Worm (Caenorhabditis elegans) whole organism, L2 larva: ENCODE results near the gene srd-26.

ENCODE experiments used
- C34F6.9 ChIP-seq: fragments of 150-350 bp; optimal IDR thresholded peaks from 2 replicates; lab custom pipeline; 2014; ENCODE audit warnings: missing biosample characterization, missing genetic modification characterization
- F13H6.1 ChIP-seq: sonication (generic microtip); optimal IDR thresholded peaks from 2 replicates; lab custom pipeline; 2016; ENCODE audit warnings: missing genetic modification characterization, missing compliant biosample characterization
- ZK546.5 ChIP-seq: sonication (generic microtip); optimal IDR thresholded peaks from 2 replicates; lab custom pipeline; 2017; ENCODE audit warnings: missing biosample characterization, missing genetic modification characterization
- alr-1 ChIP-seq: fragments of 150-350 bp; optimal IDR thresholded peaks from 2 replicates; lab custom pipeline; 2014; ENCODE audit warnings: missing biosample characterization, missing genetic modification characterization
- aly-2 ChIP-seq: fragments of 150-350 bp; optimal IDR thresholded peaks from 2 replicates; lab custom pipeline; 2014; ENCODE audit warnings: missing biosample characterization, missing genetic modification characterization
- ama-1 ChIP-seq: fragments of 150-350 bp; optimal IDR thresholded peaks from 2 replicates; lab custom pipeline; 2018; ENCODE audit warnings: inconsistent platforms
- blmp-1 ChIP-seq: sonication (generic microtip); optimal IDR thresholded peaks from 2 replicates; lab custom pipeline; 2017; ENCODE audit warnings: missing genetic modification characterization, mild to moderate bottlenecking, missing compliant biosample characterization, antibody characterized with exemption, moderate library complexity; ENCODE audit not compliant: insufficient read depth
- ceh-16 ChIP-seq: fragments of 150-350 bp; optimal IDR thresholded peaks from 2 replicates; lab custom pipeline; 2014; ENCODE audit warnings: missing biosample characterization, missing genetic modification characterization
- crh-2 ChIP-seq: sonication (generic microtip); optimal IDR thresholded peaks from 2 replicates; lab custom pipeline; 2017; ENCODE audit warnings: missing biosample characterization, missing genetic modification characterization
- dmd-4 ChIP-seq: sonication (generic microtip); optimal IDR thresholded peaks from 2 replicates; lab custom pipeline; 2017; ENCODE audit warnings: missing biosample characterization, missing genetic modification characterization
- egl-27 ChIP-seq: sonication (generic microtip); optimal IDR thresholded peaks from 3 replicates; lab custom pipeline; 2017; ENCODE audit warnings: missing biosample characterization, missing genetic modification reagents, missing genetic modification characterization
- fos-1 ChIP-seq: fragments of 150-350 bp; optimal IDR thresholded peaks from 2 replicates; lab custom pipeline; 2014; ENCODE audit warnings: missing biosample characterization, missing genetic modification characterization
- gmeb-1 ChIP-seq: fragments of 150-350 bp; optimal IDR thresholded peaks from 2 replicates; lab custom pipeline; 2014; ENCODE audit warnings: missing biosample characterization, missing genetic modification characterization
- mab-5 ChIP-seq: fragments of 150-350 bp; optimal IDR thresholded peaks from 2 replicates; lab custom pipeline; 2014; ENCODE audit warnings: missing biosample characterization, missing genetic modification characterization
- mbf-1 ChIP-seq: sonication (generic microtip); optimal IDR thresholded peaks from 2 replicates; lab custom pipeline; 2017; ENCODE audit warnings: missing biosample characterization, missing genetic modification characterization
- mdl-1 ChIP-seq, 2 experiments: fragments of 150-350 bp in 1 of 2; sonication (generic microtip) in 1 of 2; optimal IDR thresholded peaks; 2 replicates each; lab custom pipeline; 2017; ENCODE audit warnings: missing biosample characterization in 2 of 2, missing genetic modification characterization in 2 of 2
- nhr-10 ChIP-seq: sonication (generic microtip); optimal IDR thresholded peaks from 2 replicates; lab custom pipeline; 2017; ENCODE audit warnings: missing biosample characterization, missing genetic modification characterization
- nhr-11 ChIP-seq: fragments of 150-350 bp; optimal IDR thresholded peaks from 2 replicates; lab custom pipeline; 2014; ENCODE audit warnings: missing biosample characterization, missing genetic modification characterization
- nhr-129 ChIP-seq: fragments of 150-350 bp; optimal IDR thresholded peaks from 2 replicates; lab custom pipeline; 2014; ENCODE audit warnings: missing biosample characterization, missing genetic modification characterization
- nhr-21 ChIP-seq: fragments of 150-350 bp; optimal IDR thresholded peaks from 2 replicates; lab custom pipeline; 2014; ENCODE audit warnings: missing biosample characterization, missing genetic modification characterization
- nhr-23 ChIP-seq: fragments of 150-350 bp; optimal IDR thresholded peaks from 2 replicates; lab custom pipeline; 2014; ENCODE audit warnings: missing biosample characterization, missing genetic modification reagents, missing genetic modification characterization
- nhr-237 ChIP-seq: fragments of 150-350 bp; optimal IDR thresholded peaks from 2 replicates; lab custom pipeline; 2014; ENCODE audit warnings: missing biosample characterization, missing genetic modification characterization
- nhr-25 ChIP-seq: fragments of 150-350 bp; sonication (generic microtip); optimal IDR thresholded peaks from 3 replicates; lab custom pipeline; 2014; ENCODE audit warnings: missing biosample characterization, missing genetic modification characterization
- nhr-6 ChIP-seq: fragments of 150-350 bp; optimal IDR thresholded peaks from 2 replicates; lab custom pipeline; 2014; ENCODE audit warnings: missing biosample characterization, missing genetic modification characterization
- nhr-77 ChIP-seq: fragments of 150-350 bp; optimal IDR thresholded peaks from 2 replicates; lab custom pipeline; 2014; ENCODE audit warnings: missing biosample characterization, missing genetic modification characterization
- peb-1 ChIP-seq: fragments of 150-350 bp; optimal IDR thresholded peaks from 2 replicates; lab custom pipeline; 2014; ENCODE audit warnings: missing biosample characterization, missing genetic modification characterization
- sem-4 ChIP-seq: fragments of 150-350 bp; optimal IDR thresholded peaks from 2 replicates; lab custom pipeline; 2014; ENCODE audit warnings: missing biosample characterization, missing genetic modification reagents, missing genetic modification characterization
- sma-3 ChIP-seq: sonication (generic microtip); optimal IDR thresholded peaks from 2 replicates; lab custom pipeline; 2016; ENCODE audit warnings: missing genetic modification reagents, missing genetic modification characterization, missing compliant biosample characterization
- sma-9 ChIP-seq, 2 experiments: fragments of 150-350 bp in 1 of 2; sonication (generic microtip) in 1 of 2; optimal IDR thresholded peaks; 2 replicates each; lab custom pipeline; 2014 to 2016; ENCODE audit warnings: missing genetic modification characterization in 2 of 2, mild to moderate bottlenecking in 1 of 2, missing biosample characterization in 1 of 2, missing compliant biosample characterization in 1 of 2, missing genetic modification reagents in 1 of 2, moderate library complexity in 1 of 2
- snpc-4 ChIP-seq: fragments of 150-350 bp; optimal IDR thresholded peaks from 2 replicates; lab custom pipeline; 2014; ENCODE audit warnings: missing biosample characterization, missing genetic modification characterization
- unc-39 ChIP-seq: fragments of 150-350 bp; optimal IDR thresholded peaks from 2 replicates; lab custom pipeline; 2014; ENCODE audit warnings: missing biosample characterization, missing genetic modification characterization
- unc-55 ChIP-seq: fragments of 150-350 bp; sonication (generic microtip); optimal IDR thresholded peaks from 3 replicates; lab custom pipeline; 2014; ENCODE audit warnings: missing biosample characterization, missing genetic modification reagents, missing genetic modification characterization
- unc-62 ChIP-seq: fragments of 150-350 bp; optimal IDR thresholded peaks from 2 replicates; lab custom pipeline; 2014; ENCODE audit warnings: missing biosample characterization, missing genetic modification reagents, missing genetic modification characterization
- zag-1 ChIP-seq: fragments of 150-350 bp; optimal IDR thresholded peaks from 2 replicates; lab custom pipeline; 2014; ENCODE audit warnings: missing biosample characterization, missing genetic modification characterization
- ztf-11 ChIP-seq: sonication (generic microtip); optimal IDR thresholded peaks from 2 replicates; lab custom pipeline; 2017; ENCODE audit warnings: missing biosample characterization, missing genetic modification characterization
- ztf-4 ChIP-seq: fragments of 150-350 bp; optimal IDR thresholded peaks from 2 replicates; lab custom pipeline; 2014; ENCODE audit warnings: missing biosample characterization, missing genetic modification characterization

The srd-26 gene

ce11 chrV:14185438-14185837, 22.6 kb upstream of the srd-26 start, which contains the start of the genes trm-1 and ints-2 (continued):
- peak; percentile 13 for TF ChIP-seq nhr-10 (tag; lab: Kevin White, UChicago)
- TF ChIP-seq, all 48 proteins: peak for 17

DNA sequence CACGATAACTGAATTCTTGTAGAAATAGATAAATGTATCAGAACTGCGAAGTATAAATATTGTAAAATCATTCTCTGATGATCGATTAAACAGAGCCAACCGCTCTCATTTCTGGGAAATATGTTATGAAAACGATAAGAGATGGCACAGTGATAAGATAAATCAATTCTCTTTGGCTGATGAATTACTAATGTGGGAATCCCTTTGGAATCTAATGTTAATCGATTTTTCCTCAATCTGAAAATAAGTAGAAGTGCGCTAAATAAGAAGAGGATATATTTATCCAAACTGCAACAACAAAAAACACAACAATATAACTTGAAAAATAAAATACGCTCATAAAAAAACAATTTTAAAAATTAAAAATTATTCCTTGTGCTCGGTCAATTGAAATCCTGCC, 20.1 kb upstream of the srd-26 start, which contains the start of gene cest-2.3:
TSS of gene cest-2.3 (minus strand) at position 101 of the 400 bp plus-strand sequence.
- TF ChIP-seq ztf-4 (no peak), nhr-129 (tag; lab: Kevin White, UChicago) (no peak), nhr-237 (tag; lab: Kevin White, UChicago) (no peak), gmeb-1 (tag; lab: Kevin White, UChicago) (no peak), aly-2 (tag; lab: Kevin White, UChicago) (no peak), zag-1 (tag; lab: Kevin White, UChicago) (no peak), dmd-4 (tag; lab: Kevin White, UChicago) (no peak), blmp-1 (tag; lab: Kevin White, UChicago) (no peak)

DNA sequence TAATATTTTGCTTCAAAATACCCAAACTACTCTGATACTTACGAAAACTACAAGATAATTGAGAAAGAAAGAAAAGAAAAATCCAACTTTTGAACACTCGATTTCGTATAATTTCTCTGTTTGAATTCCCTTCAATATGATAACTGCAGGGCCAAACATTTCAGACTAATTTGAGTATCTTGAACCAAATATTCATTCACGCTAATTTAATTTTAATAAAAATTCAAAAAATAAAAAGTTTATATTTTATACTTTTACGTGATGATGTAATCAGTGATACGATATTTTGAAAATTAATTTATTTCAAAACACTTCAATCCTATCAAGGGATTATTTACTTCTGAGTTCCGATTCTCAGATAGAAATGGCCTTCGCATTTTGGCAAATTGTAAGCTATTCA, 17.1 kb upstream of the srd-26 start, which contains the start of gene ZC376.8:
TSS of gene ZC376.8 (plus strand) at position 301 of the 400 bp plus-strand sequence.
- no peak for TF ChIP-seq blmp-1 (tag; lab: Kevin White, UChicago)
- no peak for TF ChIP-seq sma-3 (GFP tag; lab: Kevin White, UChicago)
- no peak for TF ChIP-seq sem-4 (tag; lab: Kevin White, UChicago)
- TF ChIP-seq aly-2 (tag; lab: Kevin White, UChicago): no peak
- TF ChIP-seq nhr-11 (tag; lab: Kevin White, UChicago): no peak
- TF ChIP-seq egl-27 (tag; lab: Kevin White, UChicago): no peak
- TF ChIP-seq ztf-4: no peak
- no peak for TF ChIP-seq nhr-25
- no peak for TF ChIP-seq unc-62 (GFP tag; lab: Kevin White, UChicago)
- TF ChIP-seq unc-55 (GFP tag; lab: Kevin White, UChicago): no peak
- TF ChIP-seq, all 48 proteins: peak for 0

DNA sequence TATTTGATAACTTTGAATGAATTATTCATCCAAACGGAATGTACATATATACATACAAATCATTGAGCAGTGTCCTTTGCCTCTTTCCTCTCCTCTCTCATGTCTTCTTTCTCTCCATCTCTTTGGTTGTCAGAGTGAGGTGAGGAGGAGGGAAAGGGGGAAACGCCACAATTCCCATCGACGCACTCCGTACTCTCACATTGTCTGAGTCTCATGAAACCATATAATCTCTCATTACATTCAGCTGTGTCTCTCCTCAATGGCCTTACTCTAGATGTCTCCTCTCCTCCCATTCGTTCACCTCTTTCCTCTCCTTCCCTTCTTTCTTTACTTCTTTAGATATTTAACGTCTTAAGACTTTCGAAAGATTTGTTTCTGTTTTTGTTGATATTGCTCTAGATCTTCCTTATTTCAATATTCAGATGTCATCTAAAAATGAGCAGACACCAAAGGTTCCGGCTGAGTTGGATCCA, 14.9 kb upstream of the srd-26 start, which contains the start of gene ceh-74:
TSS of gene ceh-74 (plus strand) at position 423 of the 473 bp plus-strand sequence.
- TF ChIP-seq nhr-10 (tag; lab: Kevin White, UChicago): no peak
- no peak for TF ChIP-seq egl-27 (tag; lab: Kevin White, UChicago)
- TF ChIP-seq fos-1 (tag; lab: Kevin White, UChicago): no peak
- peak; percentile 50 for TF ChIP-seq nhr-129 (tag; lab: Kevin White, UChicago)
- no peak for TF ChIP-seq nhr-11 (tag; lab: Kevin White, UChicago)
- TF ChIP-seq sma-3 (GFP tag; lab: Kevin White, UChicago): no peak
- no peak for TF ChIP-seq ztf-4
- TF ChIP-seq unc-55 (GFP tag; lab: Kevin White, UChicago): no peak
- peak; percentile 16 for TF ChIP-seq F13H6.1 (tag; lab: Kevin White, UChicago)
- TF ChIP-seq alr-1 (tag; lab: Kevin White, UChicago): no peak
- no peak for TF ChIP-seq snpc-4 (tag; lab: Kevin White, UChicago)
- TF ChIP-seq unc-62 (GFP tag; lab: Kevin White, UChicago): no peak
- no peak for TF ChIP-seq nhr-21 (tag; lab: Kevin White, UChicago)
- no peak for TF ChIP-seq gmeb-1 (tag; lab: Kevin White, UChicago)
- TF ChIP-seq crh-2 (tag; lab: Kevin White, UChicago): no peak
- TF ChIP-seq nhr-23: no peak
- peak; percentile 61 for TF ChIP-seq C34F6.9 (tag; lab: Kevin White, UChicago)
- no peak for TF ChIP-seq zag-1 (tag; lab: Kevin White, UChicago)
- TF ChIP-seq mbf-1 (tag; lab: Kevin White, UChicago): no peak
- TF ChIP-seq ZK546.5: no peak
- TF ChIP-seq nhr-237 (tag; lab: Kevin White, UChicago): no peak
- no peak for TF ChIP-seq peb-1
- TF ChIP-seq ama-1 (lab: Kevin White, UChicago): no peak
- TF ChIP-seq unc-39 (tag; lab: Kevin White, UChicago): no peak
- no peak for TF ChIP-seq nhr-6 (tag; lab: Kevin White, UChicago)
- no peak for TF ChIP-seq mab-5
- no peak for TF ChIP-seq mdl-1 (tag; optimal IDR thresholded peaks at IDR 0.05; lab: Kevin White, UChicago)
- TF ChIP-seq aly-2 (tag; lab: Kevin White, UChicago): no peak
- no peak for TF ChIP-seq ztf-11 (tag; lab: Kevin White, UChicago)
- peak; percentile 7 for TF ChIP-seq sma-9 (GFP tag; optimal IDR thresholded peaks at IDR 0.05; lab: Kevin White, UChicago)
- TF ChIP-seq sma-9 (tag; optimal IDR thresholded peaks at IDR 0.05; lab: Kevin White, UChicago): no peak
- TF ChIP-seq ceh-16 (tag; lab: Kevin White, UChicago): no peak
- TF ChIP-seq blmp-1 (tag; lab: Kevin White, UChicago): no peak
- no peak for TF ChIP-seq nhr-77 (tag; lab: Kevin White, UChicago)
